Worm (Caenorhabditis elegans): Measurements from ENCODE around the gene srbc-45.

srbc-45 gene

DNA sequence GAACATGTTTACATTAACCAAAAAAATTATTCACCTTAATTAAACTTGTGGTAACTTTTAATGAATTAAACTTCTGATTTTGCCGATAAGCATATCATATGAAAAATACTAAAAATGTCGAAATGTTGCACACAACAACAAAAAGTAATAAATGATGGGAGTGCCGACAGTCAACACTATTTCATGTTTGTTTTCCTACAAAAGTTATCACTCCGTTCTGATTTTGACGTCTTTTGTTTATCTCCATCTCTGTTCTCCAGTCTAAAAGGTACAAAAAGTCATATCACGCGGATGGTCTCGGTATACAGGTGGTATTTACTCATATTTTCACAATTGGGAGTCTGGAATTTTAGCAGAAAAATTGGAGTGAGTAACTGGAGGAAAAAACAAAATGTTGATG lies 12.0 kb downstream of the srbc-45 start:
- TF ChIP-seq pha-4 (tag; optimal IDR thresholded peaks at IDR 0.05) (peak; percentile 9), B0336.3 (GFP tag; IDR thresholded peaks at IDR 0.05) (no peak)

DNA sequence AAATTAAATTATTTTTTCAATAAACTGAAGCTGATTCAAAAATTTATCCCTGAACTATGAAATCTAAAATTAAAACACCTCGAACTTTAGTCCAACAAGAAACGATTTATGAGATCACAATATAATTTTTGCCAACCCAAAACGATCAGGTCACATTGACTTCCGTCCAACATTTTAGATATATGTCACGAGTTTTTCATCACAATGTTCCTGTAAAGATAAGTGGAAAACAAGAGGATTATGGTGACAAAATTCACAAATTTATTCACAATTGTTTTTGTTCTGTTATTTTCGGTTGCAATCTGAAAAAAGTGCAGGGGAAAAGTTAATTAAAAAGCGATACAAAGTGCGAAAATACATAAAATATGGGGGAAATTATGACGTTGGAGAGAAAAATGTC lies 13.3 kb downstream of the srbc-45 start:
- TF ChIP-seq ZK185.1 (tag; optimal IDR thresholded peaks at IDR 0.05; ENCODE audit: poor library complexity, severe bottlenecking) (no peak), cebp-1 (GFP tag; IDR thresholded peaks at IDR 0.05) (no peak), cebp-1 (tag; optimal IDR thresholded peaks at IDR 0.05) (no peak), zim-3 (tag; optimal IDR thresholded peaks at IDR 0.05) (no peak), ama-1 (optimal IDR thresholded peaks at IDR 0.05) (no peak), ama-1 (GFP tag; optimal IDR thresholded peaks at IDR 0.05) (peak in 1 of 2 experiments; percentile 66)

DNA sequence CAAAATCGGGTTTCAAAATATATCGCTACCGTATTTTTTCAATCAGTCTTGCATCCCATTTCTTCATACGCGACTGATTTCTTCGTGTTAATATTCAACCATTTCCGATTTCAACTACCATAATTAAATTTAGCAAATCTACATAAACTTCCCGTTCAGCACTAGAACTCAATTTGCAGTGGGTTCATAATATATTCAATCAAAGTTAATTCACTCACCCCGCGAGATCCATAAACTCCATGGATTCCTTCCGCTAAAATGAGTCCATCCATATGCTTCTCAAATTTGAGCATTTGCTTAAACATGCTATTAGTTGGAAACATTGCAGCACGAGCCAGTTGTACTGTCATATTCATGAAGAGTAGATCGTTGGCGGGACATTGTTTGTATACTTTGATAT lies 15.1 kb downstream of the srbc-45 start:
- TF ChIP-seq egrh-3 (GFP tag; IDR thresholded peaks at IDR 0.05) (no peak), madf-8 (GFP tag; conservative IDR thresholded peaks at IDR 0.05) (no peak), rec-8 (tag; optimal IDR thresholded peaks at IDR 0.05) (no peak), tlf-1 (GFP tag; optimal IDR thresholded peaks at IDR 0.05) (no peak), egl-44 (GFP tag; IDR thresholded peaks at IDR 0.05) (no peak), ztf-3 (GFP tag; optimal IDR thresholded peaks at IDR 0.05) (no peak), hrde-1 (tag; optimal IDR thresholded peaks at IDR 0.05; ENCODE audit: borderline replicate concordance) (no peak), ceh-100 (GFP tag; IDR thresholded peaks at IDR 0.05) (no peak), snpc-3.4 (tag; optimal IDR thresholded peaks at IDR 0.05) (no peak), rcor-1 (GFP tag; IDR thresholded peaks at IDR 0.05) (no peak), D2030.7 (GFP tag; IDR thresholded peaks at IDR 0.05) (no peak)

DNA sequence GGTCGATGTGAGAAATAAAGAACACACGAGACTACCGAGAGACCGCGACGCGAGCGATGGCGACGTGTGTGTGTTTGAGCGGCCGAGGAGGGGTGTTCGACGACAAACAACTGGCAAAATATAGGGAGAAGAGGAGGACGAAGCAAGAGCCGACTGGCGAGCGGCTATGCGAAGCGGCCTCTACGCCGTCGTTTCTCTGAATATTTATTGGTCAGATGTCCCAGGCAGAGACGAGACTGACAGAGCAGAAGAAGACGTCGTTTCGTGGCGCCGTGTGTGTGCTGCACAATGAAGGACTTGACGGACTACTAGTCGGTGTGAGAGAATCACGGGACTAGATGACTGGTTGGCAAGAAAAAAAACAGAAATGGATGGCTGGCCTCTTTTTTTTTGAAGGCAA lies 15.8 kb downstream of the srbc-45 start:
- TF ChIP-seq hrde-1 (tag; optimal IDR thresholded peaks at IDR 0.05; ENCODE audit: borderline replicate concordance), result no peak
- no peak for TF ChIP-seq unc-62 (GFP tag; optimal IDR thresholded peaks at IDR 0.05)
- no peak for TF ChIP-seq ets-4 (GFP tag; optimal IDR thresholded peaks at IDR 0.05)
- no peak for TF ChIP-seq lsl-1 (GFP tag; optimal IDR thresholded peaks at IDR 0.05)
- no peak for TF ChIP-seq him-1 (tag; optimal IDR thresholded peaks at IDR 0.05)
- no peak for TF ChIP-seq egl-44 (GFP tag; IDR thresholded peaks at IDR 0.05)
- no peak for TF ChIP-seq athp-1 (tag; optimal IDR thresholded peaks at IDR 0.05)
- no peak for TF ChIP-seq F39B2.1 (GFP tag; IDR thresholded peaks at IDR 0.05)
- no peak for TF ChIP-seq C17E4.6 (GFP tag; IDR thresholded peaks at IDR 0.05)
- 0 out of 2 replicates have a peak, but pooled peaks have one; percentile 39 for TF ChIP-seq dox-1 (GFP tag; IDR thresholded peaks at IDR 0.05)
- no peak for TF ChIP-seq aptf-3 (GFP tag; IDR thresholded peaks at IDR 0.05)
- TF ChIP-seq F57C9.4 (tag; optimal IDR thresholded peaks at IDR 0.05), result no peak
- TF ChIP-seq Y67H2A.10 (GFP tag; conservative IDR thresholded peaks at IDR 0.05), result no peak
- TF ChIP-seq ceh-58 (GFP tag; IDR thresholded peaks at IDR 0.05), result no peak
- 0 out of 2 replicates have a peak, but pooled peaks have one; percentile 13 for TF ChIP-seq cebp-1 (GFP tag; IDR thresholded peaks at IDR 0.05)
- TF ChIP-seq cebp-1 (tag; optimal IDR thresholded peaks at IDR 0.05), result peak; percentile 52
- TF ChIP-seq pha-4 (tag; optimal IDR thresholded peaks at IDR 0.05), result no peak
- peak; percentile 4 for TF ChIP-seq ztf-18 (tag; optimal IDR thresholded peaks at IDR 0.05)
- TF ChIP-seq nhr-80 (tag; optimal IDR thresholded peaks at IDR 0.05), result no peak
- no peak for TF ChIP-seq sdz-38 (tag; optimal IDR thresholded peaks at IDR 0.05)
- no peak for TF ChIP-seq dpff-1 (tag; optimal IDR thresholded peaks at IDR 0.05)
- TF ChIP-seq K11D2.4 (GFP tag; IDR thresholded peaks at IDR 0.05), result no peak
- TF ChIP-seq ztf-22 (GFP tag; optimal IDR thresholded peaks at IDR 0.05), result no peak
- no peak for TF ChIP-seq madf-3 (GFP tag; IDR thresholded peaks at IDR 0.05)
- TF ChIP-seq B0035.1 (tag; optimal IDR thresholded peaks at IDR 0.05), result no peak
- no peak for TF ChIP-seq B0261.1 (tag; optimal IDR thresholded peaks at IDR 0.05)
- no peak for TF ChIP-seq madf-6 (GFP tag; IDR thresholded peaks at IDR 0.05)
- TF ChIP-seq T26A5.8 (tag; optimal IDR thresholded peaks at IDR 0.05), result no peak
- TF ChIP-seq ama-1 (optimal IDR thresholded peaks at IDR 0.05), result no peak
- no peak for TF ChIP-seq ama-1 (GFP tag; optimal IDR thresholded peaks at IDR 0.05)
- no peak for TF ChIP-seq F10E7.11 (tag; optimal IDR thresholded peaks at IDR 0.05)
- no peak for TF ChIP-seq nfyb-1 (GFP tag; IDR thresholded peaks at IDR 0.05)
- TF ChIP-seq nhr-90 (tag; optimal IDR thresholded peaks at IDR 0.05), result no peak
